Fruit fly (Drosophila melanogaster): ENCODE measurements around the gene CG11248.
A peak's percentile ranks its signal among the peaks of the same experiment; 100 is the strongest.

Gene CG11248

dm6 chr3L:21640815-21641214, 39.0 kb upstream of the CG11248 start, which contains the start of gene Atox1 (continued):
- no peak for TF ChIP-seq CG1024 (GFP tag; IDR thresholded peaks at IDR 0.05)
- TF ChIP-seq lbe (GFP tag; optimal IDR thresholded peaks at IDR 0.05) = no peak
- no peak for TF ChIP-seq CG8089 (GFP tag; optimal IDR thresholded peaks at IDR 0.05)
- no peak for TF ChIP-seq CG15269 (tag; optimal IDR thresholded peaks at IDR 0.05)
- TF ChIP-seq CG14050 (GFP tag; IDR thresholded peaks at IDR 0.05) = no peak
- no peak for TF ChIP-seq CG5180 (GFP tag; optimal IDR thresholded peaks at IDR 0.05)
- TF ChIP-seq NC2α (GFP tag; optimal IDR thresholded peaks at IDR 0.05) = no peak
- no peak for TF ChIP-seq Poxn (GFP tag; IDR thresholded peaks at IDR 0.05)
- peak; percentile 58 for TF ChIP-seq CG10543 (GFP tag; optimal IDR thresholded peaks at IDR 0.05)
- no peak for TF ChIP-seq corto (GFP tag; optimal IDR thresholded peaks at IDR 0.05)
- peak; percentile 37 for TF ChIP-seq Bgb (GFP tag; IDR thresholded peaks at IDR 0.05; ENCODE audit: partially characterized antibody)
- TF ChIP-seq CG7987 (GFP tag; optimal IDR thresholded peaks at IDR 0.05) = peak; percentile 72
- TF ChIP-seq gro (GFP tag; optimal IDR thresholded peaks at IDR 0.05) = peak; percentile 6
- TF ChIP-seq kay (GFP tag; optimal IDR thresholded peaks at IDR 0.05) = no peak
- no peak for TF ChIP-seq ranshi (GFP tag; IDR thresholded peaks at IDR 0.05)
- TF ChIP-seq Mad (GFP tag; optimal IDR thresholded peaks at IDR 0.05) = no peak
- TF ChIP-seq tap (tag; optimal IDR thresholded peaks at IDR 0.05) = no peak
- TF ChIP-seq ro (GFP tag; IDR thresholded peaks at IDR 0.05) = no peak
- TF ChIP-seq Fer2 (tag; optimal IDR thresholded peaks at IDR 0.05) = peak; percentile 35
- peak; percentile 27 for TF ChIP-seq CG3163 (GFP tag; optimal IDR thresholded peaks at IDR 0.05)
- no peak for TF ChIP-seq CG7963 (GFP tag; IDR thresholded peaks at IDR 0.05; ENCODE audit: partially characterized antibody)
- TF ChIP-seq Med (GFP tag) = peak; percentile 92
- peak; percentile 69; the same call in 2 of the 3 replicates for TF ChIP-seq Dbx (GFP tag; IDR thresholded peaks at IDR 0.05)
- no peak for TF ChIP-seq CG10321 (GFP tag; IDR thresholded peaks at IDR 0.05)
- no peak for TF ChIP-seq Elba2 (GFP tag; optimal IDR thresholded peaks at IDR 0.05)
- TF ChIP-seq CoRest (tag; optimal IDR thresholded peaks at IDR 0.05) = peak; percentile 52
- no peak for TF ChIP-seq CG1792 (GFP tag; optimal IDR thresholded peaks at IDR 0.05)
- no peak for TF ChIP-seq CG17328 (GFP tag; IDR thresholded peaks at IDR 0.05)
- no peak for TF ChIP-seq CG16863 (GFP tag; optimal IDR thresholded peaks at IDR 0.05)
- TF ChIP-seq CG12219 (GFP tag; optimal IDR thresholded peaks at IDR 0.05) = no peak
- peak; percentile 78 for TF ChIP-seq zf30C (GFP tag; optimal IDR thresholded peaks at IDR 0.05)
- no peak for TF ChIP-seq Ada2b (GFP tag; IDR thresholded peaks at IDR 0.05)
- no peak for TF ChIP-seq hb (GFP tag; IDR thresholded peaks at IDR 0.05; ENCODE audit: partially characterized antibody)
- no peak for TF ChIP-seq CG18011 (GFP tag; optimal IDR thresholded peaks at IDR 0.05)
- no peak for TF ChIP-seq CG6272 (GFP tag; IDR thresholded peaks at IDR 0.05)
- TF ChIP-seq vnd (GFP tag; IDR thresholded peaks at IDR 0.05; ENCODE audit: partially characterized antibody) = no peak
- TF ChIP-seq CG12769 (tag; optimal IDR thresholded peaks at IDR 0.05) = no peak
- 0 out of 2 replicates have a peak, but pooled peaks have one; percentile 36 for TF ChIP-seq rib (GFP tag; IDR thresholded peaks at IDR 0.05)
- TF ChIP-seq CG17385 (GFP tag; optimal IDR thresholded peaks at IDR 0.05) = no peak
- no peak for TF ChIP-seq CG11093 (GFP tag; IDR thresholded peaks at IDR 0.05)
- no peak for TF ChIP-seq CG16779 (GFP tag; IDR thresholded peaks at IDR 0.05)
- no peak for TF ChIP-seq peb (GFP tag; IDR thresholded peaks at IDR 0.05)
- TF ChIP-seq Eip74EF (GFP tag; optimal IDR thresholded peaks at IDR 0.05) = no peak
- TF ChIP-seq chif (GFP tag; optimal IDR thresholded peaks at IDR 0.05) = peak in 1 of 2 experiments; percentile 33
- TF ChIP-seq CG6654 (GFP tag; optimal IDR thresholded peaks at IDR 0.05) = no peak
- TF ChIP-seq Dll (GFP tag; IDR thresholded peaks at IDR 0.05; ENCODE audit: partially characterized antibody) = no peak
- TF ChIP-seq PHDP (tag; optimal IDR thresholded peaks at IDR 0.05) = peak; percentile 29
- no peak for TF ChIP-seq gce (GFP tag; IDR thresholded peaks at IDR 0.05)
- no peak for TF ChIP-seq CG15073 (GFP tag; optimal IDR thresholded peaks at IDR 0.05)
- TF ChIP-seq lilli (GFP tag; optimal IDR thresholded peaks at IDR 0.05) = no peak
- TF ChIP-seq Ets97D (GFP tag; optimal IDR thresholded peaks at IDR 0.05) = peak; percentile 96
